Worm (Caenorhabditis elegans) whole organism, L2 larva: ENCODE measurements around the gene F58F6.5.
A peak's percentile ranks its signal among the peaks of the same experiment; 100 is the strongest.

Source experiments
- C34F6.9 ChIP-seq: fragments of 150-350 bp; optimal IDR thresholded peaks from 2 replicates; lab custom pipeline; 2014; ENCODE audit warnings: missing biosample characterization, missing genetic modification characterization
- F13H6.1 ChIP-seq: sonication (generic microtip); optimal IDR thresholded peaks from 2 replicates; lab custom pipeline; 2016; ENCODE audit warnings: missing genetic modification characterization, missing compliant biosample characterization
- R02D3.7 ChIP-seq: fragments of 150-350 bp; optimal IDR thresholded peaks from 2 replicates; lab custom pipeline; 2014; ENCODE audit warnings: missing biosample characterization, missing genetic modification characterization
- Y55F3AM.14 ChIP-seq: fragments of 200-800 bp; sonication (Bioruptor generic); optimal IDR thresholded peaks from 2 replicates; lab custom pipeline; 2018; ENCODE audit warnings: mild to moderate bottlenecking, missing genetic modification characterization, missing compliant biosample characterization
- aly-2 ChIP-seq: fragments of 150-350 bp; optimal IDR thresholded peaks from 2 replicates; lab custom pipeline; 2014; ENCODE audit warnings: missing biosample characterization, missing genetic modification characterization
- blmp-1 ChIP-seq: sonication (generic microtip); optimal IDR thresholded peaks from 2 replicates; lab custom pipeline; 2017; ENCODE audit warnings: missing genetic modification characterization, mild to moderate bottlenecking, missing compliant biosample characterization, antibody characterized with exemption, moderate library complexity; ENCODE audit not compliant: insufficient read depth
- ceh-16 ChIP-seq: fragments of 150-350 bp; optimal IDR thresholded peaks from 2 replicates; lab custom pipeline; 2014; ENCODE audit warnings: missing biosample characterization, missing genetic modification characterization
- ceh-82 ChIP-seq: fragments of 150-350 bp; optimal IDR thresholded peaks from 2 replicates; lab custom pipeline; 2014; ENCODE audit warnings: missing biosample characterization, missing genetic modification characterization
- crh-2 ChIP-seq: sonication (generic microtip); optimal IDR thresholded peaks from 2 replicates; lab custom pipeline; 2017; ENCODE audit warnings: missing biosample characterization, missing genetic modification characterization
- dmd-4 ChIP-seq: sonication (generic microtip); optimal IDR thresholded peaks from 2 replicates; lab custom pipeline; 2017; ENCODE audit warnings: missing biosample characterization, missing genetic modification characterization
- egl-27 ChIP-seq: sonication (generic microtip); optimal IDR thresholded peaks from 3 replicates; lab custom pipeline; 2017; ENCODE audit warnings: missing biosample characterization, missing genetic modification reagents, missing genetic modification characterization
- elt-1 ChIP-seq: fragments of 150-350 bp; optimal IDR thresholded peaks from 2 replicates; lab custom pipeline; 2014; ENCODE audit warnings: missing biosample characterization, missing genetic modification characterization
- elt-3 ChIP-seq: sonication (generic microtip); optimal IDR thresholded peaks from 2 replicates; lab custom pipeline; 2017; ENCODE audit warnings: missing biosample characterization, missing genetic modification characterization
- fos-1 ChIP-seq: fragments of 150-350 bp; optimal IDR thresholded peaks from 2 replicates; lab custom pipeline; 2014; ENCODE audit warnings: missing biosample characterization, missing genetic modification characterization
- lin-13 ChIP-seq: fragments of 150-350 bp; optimal IDR thresholded peaks from 2 replicates; lab custom pipeline; 2014; ENCODE audit warnings: missing biosample characterization, missing genetic modification reagents, missing genetic modification characterization
- lin-39 ChIP-seq: fragments of 150-350 bp; optimal IDR thresholded peaks from 2 replicates; lab custom pipeline; 2014; ENCODE audit warnings: missing biosample characterization, missing genetic modification reagents, missing genetic modification characterization
- lsy-2 ChIP-seq, 2 experiments: fragments of 150-350 bp in 1 of 2; sonication (generic microtip) in 1 of 2; optimal IDR thresholded peaks; 2 replicates each; lab custom pipeline; 2014 to 2017; ENCODE audit warnings: missing biosample characterization in 2 of 2, missing genetic modification characterization in 2 of 2
- mab-5 ChIP-seq: fragments of 150-350 bp; optimal IDR thresholded peaks from 2 replicates; lab custom pipeline; 2014; ENCODE audit warnings: missing biosample characterization, missing genetic modification characterization
- mbf-1 ChIP-seq: sonication (generic microtip); optimal IDR thresholded peaks from 2 replicates; lab custom pipeline; 2017; ENCODE audit warnings: missing biosample characterization, missing genetic modification characterization
- nhr-12 ChIP-seq: fragments of 150-350 bp; optimal IDR thresholded peaks from 2 replicates; lab custom pipeline; 2014; ENCODE audit warnings: missing biosample characterization, missing genetic modification characterization
- nhr-129 ChIP-seq: fragments of 150-350 bp; optimal IDR thresholded peaks from 2 replicates; lab custom pipeline; 2014; ENCODE audit warnings: missing biosample characterization, missing genetic modification characterization
- nhr-21 ChIP-seq: fragments of 150-350 bp; optimal IDR thresholded peaks from 2 replicates; lab custom pipeline; 2014; ENCODE audit warnings: missing biosample characterization, missing genetic modification characterization
- nhr-23 ChIP-seq: fragments of 150-350 bp; optimal IDR thresholded peaks from 2 replicates; lab custom pipeline; 2014; ENCODE audit warnings: missing biosample characterization, missing genetic modification reagents, missing genetic modification characterization
- nhr-237 ChIP-seq: fragments of 150-350 bp; optimal IDR thresholded peaks from 2 replicates; lab custom pipeline; 2014; ENCODE audit warnings: missing biosample characterization, missing genetic modification characterization
- nhr-25 ChIP-seq: fragments of 150-350 bp; sonication (generic microtip); optimal IDR thresholded peaks from 3 replicates; lab custom pipeline; 2014; ENCODE audit warnings: missing biosample characterization, missing genetic modification characterization
- nhr-6 ChIP-seq: fragments of 150-350 bp; optimal IDR thresholded peaks from 2 replicates; lab custom pipeline; 2014; ENCODE audit warnings: missing biosample characterization, missing genetic modification characterization
- peb-1 ChIP-seq: fragments of 150-350 bp; optimal IDR thresholded peaks from 2 replicates; lab custom pipeline; 2014; ENCODE audit warnings: missing biosample characterization, missing genetic modification characterization
- sem-4 ChIP-seq: fragments of 150-350 bp; optimal IDR thresholded peaks from 2 replicates; lab custom pipeline; 2014; ENCODE audit warnings: missing biosample characterization, missing genetic modification reagents, missing genetic modification characterization
- sma-3 ChIP-seq: sonication (generic microtip); optimal IDR thresholded peaks from 2 replicates; lab custom pipeline; 2016; ENCODE audit warnings: missing genetic modification reagents, missing genetic modification characterization, missing compliant biosample characterization
- sma-9 ChIP-seq, 2 experiments: fragments of 150-350 bp in 1 of 2; sonication (generic microtip) in 1 of 2; optimal IDR thresholded peaks; 2 replicates each; lab custom pipeline; 2014 to 2016; ENCODE audit warnings: missing genetic modification characterization in 2 of 2, mild to moderate bottlenecking in 1 of 2, missing biosample characterization in 1 of 2, missing compliant biosample characterization in 1 of 2, missing genetic modification reagents in 1 of 2, moderate library complexity in 1 of 2
- unc-39 ChIP-seq: fragments of 150-350 bp; optimal IDR thresholded peaks from 2 replicates; lab custom pipeline; 2014; ENCODE audit warnings: missing biosample characterization, missing genetic modification characterization
- unc-55 ChIP-seq: fragments of 150-350 bp; sonication (generic microtip); optimal IDR thresholded peaks from 3 replicates; lab custom pipeline; 2014; ENCODE audit warnings: missing biosample characterization, missing genetic modification reagents, missing genetic modification characterization
- unc-62 ChIP-seq: fragments of 150-350 bp; optimal IDR thresholded peaks from 2 replicates; lab custom pipeline; 2014; ENCODE audit warnings: missing biosample characterization, missing genetic modification reagents, missing genetic modification characterization
- ztf-1 ChIP-seq: fragments of 200-800 bp; sonication (Bioruptor generic); conservative IDR thresholded peaks from 2 replicates; pipeline ENCODE4 v1.3.6; 2022; ENCODE audit warnings: missing genetic modification characterization, missing compliant biosample characterization
- ztf-11 ChIP-seq: sonication (generic microtip); optimal IDR thresholded peaks from 2 replicates; lab custom pipeline; 2017; ENCODE audit warnings: missing biosample characterization, missing genetic modification characterization

The F58F6.5 gene

ce11 chrIV:1355147-1355546 is 11.7 kb downstream of the F58F6.5 start, which contains the start of gene col-104:
TSS of gene col-104 (minus strand) at chrIV:1355305.
- TF ChIP-seq nhr-12 (tag; lab: Kevin White, UChicago), result no peak
- TF ChIP-seq nhr-6 (tag; lab: Kevin White, UChicago), result no peak
- no peak for TF ChIP-seq Y55F3AM.14 (GFP tag; lab: Kevin White, UChicago)
- TF ChIP-seq, all 48 proteins: peak for 0

- TF ChIP-seq nhr-6 (tag; lab: Kevin White, UChicago) (no peak), lsy-2 (tag; optimal IDR thresholded peaks at IDR 0.05; lab: Kevin White, UChicago) (no peak), aly-2 (tag; lab: Kevin White, UChicago) (no peak), F13H6.1 (tag; lab: Kevin White, UChicago) (no peak), elt-3 (tag; lab: Kevin White, UChicago) (no peak), mab-5 (tag; lab: Kevin White, UChicago) (no peak), ceh-16 (tag; lab: Kevin White, UChicago) (no peak), ztf-11 (tag; lab: Kevin White, UChicago) (no peak), C34F6.9 (no peak), nhr-237 (tag; lab: Kevin White, UChicago) (no peak), nhr-25 (tag; lab: Kevin White, UChicago) (no peak), dmd-4 (tag; lab: Kevin White, UChicago) (no peak), unc-55 (no peak), Y55F3AM.14 (GFP tag; lab: Kevin White, UChicago) (no peak), crh-2 (tag; lab: Kevin White, UChicago) (no peak), mbf-1 (tag; lab: Kevin White, UChicago) (no peak), sem-4 (tag; lab: Kevin White, UChicago) (no peak), blmp-1 (tag; lab: Kevin White, UChicago) (no peak), unc-62 (GFP tag; lab: Kevin White, UChicago) (no peak)
Measured at ce11 chrIV:1358109-1358508, 14.6 kb downstream of the F58F6.5 start.

- TF ChIP-seq nhr-21 (tag; lab: Kevin White, UChicago) (no peak), sem-4 (tag; lab: Kevin White, UChicago) (no peak), R02D3.7 (tag; lab: Kevin White, UChicago) (no peak), nhr-6 (tag; lab: Kevin White, UChicago) (no peak), F13H6.1 (tag; lab: Kevin White, UChicago) (no peak), egl-27 (tag; lab: Kevin White, UChicago) (no peak), nhr-25 (tag; lab: Kevin White, UChicago) (no peak), lsy-2 (tag; optimal IDR thresholded peaks at IDR 0.05; lab: Kevin White, UChicago) (no peak), aly-2 (tag; lab: Kevin White, UChicago) (no peak), sma-3 (GFP tag; lab: Kevin White, UChicago) (no peak), elt-1 (tag; lab: Kevin White, UChicago) (no peak), Y55F3AM.14 (GFP tag; lab: Kevin White, UChicago) (no peak), sma-9 (GFP tag; optimal IDR thresholded peaks at IDR 0.05; lab: Kevin White, UChicago) (no peak), sma-9 (tag; optimal IDR thresholded peaks at IDR 0.05; lab: Kevin White, UChicago) (no peak), mbf-1 (tag; lab: Kevin White, UChicago) (no peak), unc-62 (GFP tag; lab: Kevin White, UChicago) (no peak), ceh-82 (no peak), peb-1 (tag; lab: Kevin White, UChicago) (no peak), lin-13 (no peak)
Measured at ce11 chrIV:1359125-1359524, 15.6 kb downstream of the F58F6.5 start, which contains the start of gene col-105. TSS of gene col-105 (minus strand) at chrIV:1359225.

DNA sequence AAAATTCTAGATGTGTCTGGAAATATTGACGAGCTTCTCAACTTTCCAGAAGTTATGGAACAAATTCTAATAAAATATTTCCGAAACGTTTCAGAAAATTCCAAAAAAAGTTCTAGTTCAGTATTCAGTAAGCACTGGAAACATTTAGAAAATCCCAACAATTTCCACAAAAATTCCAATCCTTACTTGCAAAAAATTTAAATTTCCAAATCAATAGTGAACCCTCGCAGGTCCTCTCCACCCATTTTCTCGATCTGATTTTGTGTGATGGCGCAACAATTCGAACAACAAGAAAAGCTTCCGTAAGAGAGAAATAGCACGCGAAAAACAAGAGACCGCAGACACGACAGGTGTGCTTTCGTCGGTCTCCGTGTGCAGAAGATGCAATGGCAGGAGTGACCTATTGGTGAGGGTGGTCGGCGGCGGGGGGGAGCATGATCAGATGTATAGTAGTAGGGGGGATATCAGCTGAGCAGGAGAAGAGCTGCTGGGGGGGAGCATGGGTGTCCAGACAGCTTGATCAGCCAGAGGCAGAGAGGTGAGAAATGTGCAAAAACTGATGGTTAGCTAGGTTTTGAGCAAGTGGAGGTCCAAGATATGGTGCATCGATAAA is 18.2 kb downstream of the F58F6.5 start:
- TF ChIP-seq nhr-237 (tag; lab: Kevin White, UChicago) (no peak), F13H6.1 (tag; lab: Kevin White, UChicago) (peak; percentile 72)

DNA sequence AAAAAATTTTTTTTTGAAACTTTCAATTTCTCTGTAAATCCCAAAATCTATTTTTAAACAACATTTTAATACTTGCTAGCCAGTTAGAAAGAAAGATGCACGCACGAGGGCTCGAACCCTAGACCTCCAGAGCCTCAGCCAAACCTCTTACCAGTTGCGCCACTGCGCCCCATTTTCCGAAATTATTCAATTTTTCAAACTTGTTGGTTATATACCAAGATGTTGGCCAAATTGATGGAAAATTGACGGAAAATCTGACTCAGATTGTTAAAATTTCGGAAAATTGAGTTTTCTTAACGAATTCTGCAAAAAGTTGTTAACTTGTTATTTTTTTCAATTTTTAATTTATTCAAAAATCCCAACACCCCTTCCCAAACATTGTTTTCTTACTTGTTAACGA is 22.3 kb downstream of the F58F6.5 start:
- no peak for TF ChIP-seq Y55F3AM.14 (GFP tag; lab: Kevin White, UChicago)
- no peak for TF ChIP-seq sem-4 (tag; lab: Kevin White, UChicago)
- no peak for TF ChIP-seq unc-55
- no peak for TF ChIP-seq egl-27 (tag; lab: Kevin White, UChicago)
- no peak for TF ChIP-seq dmd-4 (tag; lab: Kevin White, UChicago)
- TF ChIP-seq nhr-25 (tag; lab: Kevin White, UChicago), result no peak
- no peak for TF ChIP-seq nhr-23
- TF ChIP-seq fos-1, result no peak
- no peak for TF ChIP-seq unc-39 (tag; lab: Kevin White, UChicago)
- TF ChIP-seq lin-39, result no peak
- TF ChIP-seq nhr-129, result no peak
- no peak for TF ChIP-seq ztf-1 (GFP tag; lab: Robert Waterston, UW)
- TF ChIP-seq, all 48 proteins: peak for 0
